Fruit fly (Drosophila melanogaster): Measurements from ENCODE around the gene obst-I.

obst-I gene

dm6 chr3L:2256422-2257172 lies 11.1 kb upstream of the obst-I start:
- TF ChIP-seq sens (GFP tag) (no peak), CG7372 (GFP tag; IDR thresholded peaks at IDR 0.05) (peak; percentile 29; the same call in 1 of the 2 replicates), gcm2 (GFP tag; optimal IDR thresholded peaks at IDR 0.05) (no peak), CG10321 (GFP tag; IDR thresholded peaks at IDR 0.05) (no peak), Bdp1 (GFP tag; optimal IDR thresholded peaks at IDR 0.05) (no peak), wek (GFP tag; optimal IDR thresholded peaks at IDR 0.05) (no peak), CG7963 (GFP tag; IDR thresholded peaks at IDR 0.05; ENCODE audit: partially characterized antibody) (0 out of 3 replicates have a peak, but pooled peaks have one; percentile 38), chinmo (GFP tag; IDR thresholded peaks at IDR 0.05; ENCODE audit: partially characterized antibody) (0 out of 4 replicates have a peak, but pooled peaks have one; percentile 5), CG3726 (GFP tag; IDR thresholded peaks at IDR 0.05) (no peak), unpg (GFP tag; optimal IDR thresholded peaks at IDR 0.05) (no peak), Ets65A (GFP tag) (peak; percentile 4), Oli (tag; optimal IDR thresholded peaks at IDR 0.05) (no peak), B-H2 (GFP tag; optimal IDR thresholded peaks at IDR 0.05) (no peak), CG8359 (GFP tag; optimal IDR thresholded peaks at IDR 0.05; ENCODE audit: borderline replicate concordance) (no peak), CG4282 (GFP tag; optimal IDR thresholded peaks at IDR 0.05) (no peak), Fer3 (tag; optimal IDR thresholded peaks at IDR 0.05) (no peak), kah (GFP tag; optimal IDR thresholded peaks at IDR 0.05) (peak; percentile 82), CG4820 (GFP tag; optimal IDR thresholded peaks at IDR 0.05) (no peak), dan (GFP tag; IDR thresholded peaks at IDR 0.05) (no peak), scrt (GFP tag; optimal IDR thresholded peaks at IDR 0.05) (peak; percentile 87), CG16863 (GFP tag; optimal IDR thresholded peaks at IDR 0.05) (no peak), Hmx (GFP tag; optimal IDR thresholded peaks at IDR 0.05) (no peak), ci (GFP tag; IDR thresholded peaks at IDR 0.05) (0 out of 3 replicates have a peak, but pooled peaks have one; percentile 28), kay (GFP tag; optimal IDR thresholded peaks at IDR 0.05) (no peak), sr (GFP tag; IDR thresholded peaks at IDR 0.05) (peak; percentile 91), CG10147 (GFP tag; optimal IDR thresholded peaks at IDR 0.05) (no peak), CG11093 (GFP tag; IDR thresholded peaks at IDR 0.05) (no peak)

DNA sequence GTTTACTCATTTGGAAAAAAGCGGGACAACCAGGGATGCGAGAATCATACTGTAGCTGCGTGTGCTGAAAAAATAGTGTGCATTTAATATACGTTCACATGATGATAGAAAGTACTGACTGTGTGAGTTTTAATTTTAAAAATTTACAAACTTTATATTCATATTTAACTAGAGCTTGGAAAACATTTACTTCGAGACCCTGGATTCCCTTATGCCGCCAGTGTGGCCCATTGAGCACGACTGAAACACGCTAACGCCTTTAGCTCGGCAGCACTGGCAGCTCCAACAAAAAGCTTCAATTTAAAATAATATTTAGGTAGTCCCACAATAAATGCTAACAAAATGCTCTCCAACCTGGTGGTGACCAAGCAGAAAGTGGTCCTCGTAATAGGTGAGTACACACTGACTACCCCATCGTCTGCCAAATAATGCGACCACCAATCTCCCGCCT lies 10.2 kb upstream of the obst-I start, which contains the start of the genes CG1275 and Elp5:
TSS of gene CG1275 (minus strand) at position 12 of the 451 bp plus-strand sequence.
TSS of gene Elp5 (plus strand) at position 45 of the 451 bp plus-strand sequence.
- TF ChIP-seq CG10654 (GFP tag; optimal IDR thresholded peaks at IDR 0.05) (peak; percentile 93), CG12219 (GFP tag; optimal IDR thresholded peaks at IDR 0.05) (peak; percentile 97), CG2875 (GFP tag; optimal IDR thresholded peaks at IDR 0.05) (peak; percentile 97), CG10959 (GFP tag; IDR thresholded peaks at IDR 0.05) (peak; percentile 99), NK7.1 (GFP tag; optimal IDR thresholded peaks at IDR 0.05) (peak; percentile 93), cg (GFP tag; optimal IDR thresholded peaks at IDR 0.05) (no peak), Scr (GFP tag; IDR thresholded peaks at IDR 0.05; ENCODE audit: partially characterized antibody) (0 out of 2 replicates have a peak, but pooled peaks have one; percentile 19), pfk (GFP tag; optimal IDR thresholded peaks at IDR 0.05) (peak; percentile 71), Deaf1 (tag; optimal IDR thresholded peaks at IDR 0.05) (peak; percentile 81), Hey (tag; optimal IDR thresholded peaks at IDR 0.05) (peak; percentile 89), Myb (GFP tag; optimal IDR thresholded peaks at IDR 0.05) (peak; percentile 85), ind (GFP tag; optimal IDR thresholded peaks at IDR 0.05) (peak; percentile 95), CG31365 (tag; optimal IDR thresholded peaks at IDR 0.05) (peak; percentile 76), vfl (GFP tag; optimal IDR thresholded peaks at IDR 0.05) (peak; percentile 98), fd64A (GFP tag; optimal IDR thresholded peaks at IDR 0.05) (peak; percentile 89), ara (GFP tag; IDR thresholded peaks at IDR 0.05) (peak; percentile 99), CG11093 (GFP tag; IDR thresholded peaks at IDR 0.05) (peak; percentile 99), Bteb2 (GFP tag; optimal IDR thresholded peaks at IDR 0.05) (peak; percentile 97), Dref (GFP tag; IDR thresholded peaks at IDR 0.05) (peak; percentile 58), CG9797 (GFP tag; optimal IDR thresholded peaks at IDR 0.05) (peak; percentile 57), grau (tag; optimal IDR thresholded peaks at IDR 0.05) (peak; percentile 97), CG11504 (tag; optimal IDR thresholded peaks at IDR 0.05) (peak; percentile 96), Dll (GFP tag; IDR thresholded peaks at IDR 0.05; ENCODE audit: partially characterized antibody) (0 out of 4 replicates have a peak, but pooled peaks have one; percentile 29), amos (GFP tag; IDR thresholded peaks at IDR 0.05; ENCODE audit: partially characterized antibody) (peak; percentile 27; the same call in 1 of the 2 replicates)

Measured in whole organism, embryonic.